Fruit fly (Drosophila melanogaster): ENCODE measurements around the gene CG9257.

Gene CG9257

dm6 chr2L:21084268-21084667 lies 18.3 kb upstream of the CG9257 start, which contains the start of gene CG33510:
Gene CG33510, minus strand, starts transcription at chr2L:21084326.
- no peak for TF ChIP-seq CG17801 (GFP tag; optimal IDR thresholded peaks at IDR 0.05; ENCODE audit: partially characterized antibody)

dm6 chr2L:21086406-21086805 lies 16.1 kb upstream of the CG9257 start, which contains the start of gene CG33509:
Gene CG33509, minus strand, starts transcription at chr2L:21086506.
- TF ChIP-seq CG17801 (GFP tag; optimal IDR thresholded peaks at IDR 0.05; ENCODE audit: partially characterized antibody), result no peak

- TF ChIP-seq CG17801 (GFP tag; optimal IDR thresholded peaks at IDR 0.05; ENCODE audit: partially characterized antibody), result no peak
These were observed 13.9 kb upstream of the CG9257 start, which contains the start of gene ppk13 for dm6 chr2L:21088651-21089050. Gene ppk13, minus strand, starts transcription at chr2L:21088751.

dm6 chr2L:21089075-21089474 lies 13.5 kb upstream of the CG9257 start, which contains the start of gene CG9259:
Gene CG9259, plus strand, starts transcription at chr2L:21089375.
- TF ChIP-seq CG17801 (GFP tag; optimal IDR thresholded peaks at IDR 0.05; ENCODE audit: partially characterized antibody), result no peak

- no peak for TF ChIP-seq CG17801 (GFP tag; optimal IDR thresholded peaks at IDR 0.05; ENCODE audit: partially characterized antibody)
These were observed 11.6 kb upstream of the CG9257 start, which contains the start of gene CG14397 for dm6 chr2L:21090958-21091357. Gene CG14397, plus strand, starts transcription at chr2L:21091227.

dm6 chr2L:21096448-21096994 lies 6.0 kb upstream of the CG9257 start, which contains the start of gene CG34136:
Gene CG34136, plus strand, starts transcription at chr2L:21096922.
- TF ChIP-seq CG17801 (GFP tag; optimal IDR thresholded peaks at IDR 0.05; ENCODE audit: partially characterized antibody), result peak; percentile 74

- no peak for TF ChIP-seq CG17801 (GFP tag; optimal IDR thresholded peaks at IDR 0.05; ENCODE audit: partially characterized antibody)
These were observed 4.7 kb upstream of the CG9257 start for dm6 chr2L:21097850-21098249.

- no peak for TF ChIP-seq CG17801 (GFP tag; optimal IDR thresholded peaks at IDR 0.05; ENCODE audit: partially characterized antibody)
These were observed 1.8 kb downstream of the CG9257 start, which contains the start of the genes CG46307 and Nhe2 for dm6 chr2L:21104326-21104725. Gene CG46307, plus strand, starts transcription at chr2L:21104568. Gene Nhe2, plus strand, starts transcription at chr2L:21104568.

dm6 chr2L:21105127-21105526 lies 2.6 kb downstream of the CG9257 start:
- no peak for TF ChIP-seq CG17801 (GFP tag; optimal IDR thresholded peaks at IDR 0.05; ENCODE audit: partially characterized antibody)

- no peak for TF ChIP-seq CG17801 (GFP tag; optimal IDR thresholded peaks at IDR 0.05; ENCODE audit: partially characterized antibody)
These were observed 5.3 kb downstream of the CG9257 start for dm6 chr2L:21107651-21108489.

- TF ChIP-seq CG17801 (GFP tag; optimal IDR thresholded peaks at IDR 0.05; ENCODE audit: partially characterized antibody), result peak; percentile 6
These were observed 6.3 kb downstream of the CG9257 start for dm6 chr2L:21108759-21109282.

- no peak for TF ChIP-seq CG17801 (GFP tag; optimal IDR thresholded peaks at IDR 0.05; ENCODE audit: partially characterized antibody)
These were observed 7.1 kb downstream of the CG9257 start for dm6 chr2L:21109680-21110079.

- no peak for TF ChIP-seq CG17801 (GFP tag; optimal IDR thresholded peaks at IDR 0.05; ENCODE audit: partially characterized antibody)
These were observed 9.3 kb downstream of the CG9257 start for dm6 chr2L:21111849-21112248.

dm6 chr2L:21113546-21113945 lies 11.0 kb downstream of the CG9257 start:
- no peak for TF ChIP-seq CG17801 (GFP tag; optimal IDR thresholded peaks at IDR 0.05; ENCODE audit: partially characterized antibody)

- TF ChIP-seq CG17801 (GFP tag; optimal IDR thresholded peaks at IDR 0.05; ENCODE audit: partially characterized antibody), result no peak
These were observed 13.1 kb downstream of the CG9257 start for dm6 chr2L:21115687-21116086.

dm6 chr2L:21135764-21136163 lies 33.2 kb downstream of the CG9257 start:
- no peak for TF ChIP-seq CG17801 (GFP tag; optimal IDR thresholded peaks at IDR 0.05; ENCODE audit: partially characterized antibody)

Data from ovary, adult (tissue).